Fruit fly (Drosophila melanogaster): ENCODE measurements around the gene G9a.

dm6 chrX:279097-279727 lies 33.4 kb downstream of the G9a start, which contains the start of the genes CG3777 and ewg:
- TF ChIP-seq usp (GFP tag; optimal IDR thresholded peaks at IDR 0.05) (no peak), pan (optimal IDR thresholded peaks at IDR 0.05) (no peak)

All from whole organism.